Fruit fly (Drosophila melanogaster) whole organism, embryonic: Measurements from ENCODE around the gene CG32650.

Experiments
- Asciz ChIP-seq: fragments of 200-800 bp; sonication (Bioruptor generic); optimal IDR thresholded peaks from 2 replicates; lab custom pipeline; 2017; ENCODE audit warnings: missing biosample characterization, mild to moderate bottlenecking, missing genetic modification characterization, missing genetic modification reagents
- Awh ChIP-seq: fragments of 200-800 bp; sonication (Bioruptor generic); IDR thresholded peaks from 2 replicates; pipeline ENCODE4, ENCODE4 v1.3.6; 2022; ENCODE audit warnings: missing biosample characterization, missing genetic modification characterization
- CG11398 ChIP-seq: fragments of 200-800 bp; sonication (Bioruptor generic); optimal IDR thresholded peaks from 2 replicates; lab custom pipeline; 2016; ENCODE audit warnings: missing biosample characterization, missing genetic modification characterization
- CG11504 ChIP-seq: fragments of 200-800 bp; sonication (Bioruptor generic); optimal IDR thresholded peaks from 3 replicates; lab custom pipeline; 2019; ENCODE audit warnings: missing biosample characterization, mild to moderate bottlenecking, missing genetic modification characterization, moderate library complexity
- CG11723 ChIP-seq: fragments of 200-800 bp; sonication (Bioruptor generic); optimal IDR thresholded peaks from 2 replicates; lab custom pipeline; 2017; ENCODE audit warnings: missing biosample characterization, mild to moderate bottlenecking, missing genetic modification characterization
- CG12155 ChIP-seq: fragments of 200-800 bp; sonication (Bioruptor generic); optimal IDR thresholded peaks from 3 replicates; lab custom pipeline; 2016; ENCODE audit warnings: missing biosample characterization, missing genetic modification characterization
- CG13123 ChIP-seq: fragments of 200-800 bp; sonication (Bioruptor generic); optimal IDR thresholded peaks from 2 replicates; lab custom pipeline; 2016; ENCODE audit warnings: missing biosample characterization, missing genetic modification characterization
- CG15073 ChIP-seq: fragments of 200-800 bp; sonication (Bioruptor generic); optimal IDR thresholded peaks from 2 replicates; lab custom pipeline; 2016; ENCODE audit warnings: missing biosample characterization, missing genetic modification characterization
- CG15696 ChIP-seq: fragments of 200-800 bp; sonication (Bioruptor generic); optimal IDR thresholded peaks from 2 replicates; lab custom pipeline; 2019; ENCODE audit warnings: missing biosample characterization, mild to moderate bottlenecking, missing genetic modification characterization, moderate library complexity
- CG1647 ChIP-seq: fragments of 200-800 bp; sonication (Bioruptor generic); optimal IDR thresholded peaks from 3 replicates; lab custom pipeline; 2016; ENCODE audit warnings: missing biosample characterization, missing genetic modification characterization
- CG16815 ChIP-seq: fragments of 200-800 bp; sonication (Bioruptor generic); optimal IDR thresholded peaks from 3 replicates; lab custom pipeline; 2017; ENCODE audit warnings: missing biosample characterization, mild to moderate bottlenecking, missing genetic modification characterization
- CG18476 ChIP-seq: fragments of 200-800 bp; sonication (Bioruptor generic); optimal IDR thresholded peaks from 2 replicates; lab custom pipeline; 2016; ENCODE audit warnings: missing biosample characterization, mild to moderate bottlenecking, missing genetic modification characterization
- CG3065 ChIP-seq: fragments of 200-800 bp; sonication (Bioruptor generic); optimal IDR thresholded peaks from 2 replicates; lab custom pipeline; 2016; ENCODE audit warnings: missing biosample characterization, missing genetic modification characterization
- CG3407 ChIP-seq: fragments of 200-800 bp; sonication (Bioruptor generic); optimal IDR thresholded peaks from 2 replicates; lab custom pipeline; 2018; ENCODE audit warnings: missing biosample characterization, mild to moderate bottlenecking, missing genetic modification characterization
- CG4328 ChIP-seq: fragments of 200-800 bp; sonication (Bioruptor generic); optimal IDR thresholded peaks from 3 replicates; lab custom pipeline; 2017; ENCODE audit warnings: missing biosample characterization, missing genetic modification reagents, missing genetic modification characterization
- CG4360 ChIP-seq: fragments of 200-800 bp; sonication (Bioruptor generic); IDR thresholded peaks from 2 replicates; pipeline ENCODE4 v1.3.6; 2022; ENCODE audit warnings: missing biosample characterization, missing genetic modification characterization
- CG4730 ChIP-seq: fragments of 200-800 bp; sonication (Bioruptor generic); IDR thresholded peaks from 2 replicates; pipeline ENCODE4 v1.3.6; 2022; ENCODE audit warnings: missing biosample characterization, missing genetic modification characterization
- CG7357 ChIP-seq: fragments of 200-800 bp; sonication (Bioruptor generic); IDR thresholded peaks from 3 replicates; pipeline ENCODE4 v1.3.6; 2022; ENCODE audit warnings: missing biosample characterization, missing genetic modification characterization
- CG8478 ChIP-seq: fragments of >200 bp; optimal IDR thresholded peaks from 2 replicates; lab custom pipeline; 2018
- Camta ChIP-seq: fragments of 200-800 bp; sonication (Bioruptor generic); optimal IDR thresholded peaks from 2 replicates; lab custom pipeline; 2016; ENCODE audit warnings: missing biosample characterization, missing genetic modification characterization
- D ChIP-seq, 2 experiments: fragments of 200-800 bp in 1 of 2; fragments of >200 bp in 1 of 2; sonication (Bioruptor generic) in 1 of 2; optimal IDR thresholded peaks; 2 replicates in 1 of 2; 3 replicates in 1 of 2; lab custom pipeline; 2017; ENCODE audit warnings: mild to moderate bottlenecking in 1 of 2, missing biosample characterization in 1 of 2, missing genetic modification characterization in 1 of 2, missing genetic modification reagents in 1 of 2
- Dip2 ChIP-seq: fragments of 200-800 bp; sonication (Bioruptor generic); IDR thresholded peaks from 2 replicates; pipeline ENCODE4 v1.3.6; 2022; ENCODE audit warnings: missing biosample characterization, missing genetic modification characterization
- Dp ChIP-seq: fragments of 200-800 bp; sonication (Bioruptor generic); optimal IDR thresholded peaks from 2 replicates; lab custom pipeline; 2018; ENCODE audit warnings: missing biosample characterization, mild to moderate bottlenecking, missing genetic modification characterization, moderate library complexity
- Fer1 ChIP-seq: fragments of 200-800 bp; sonication (Bioruptor generic); optimal IDR thresholded peaks from 2 replicates; lab custom pipeline; 2017; ENCODE audit warnings: missing biosample characterization, mild to moderate bottlenecking, missing genetic modification characterization
- Fer3 ChIP-seq: fragments of 200-800 bp; sonication (Bioruptor generic); optimal IDR thresholded peaks from 2 replicates; lab custom pipeline; 2018; ENCODE audit warnings: missing biosample characterization, mild to moderate bottlenecking, missing genetic modification characterization, moderate library complexity
- Gug ChIP-seq: fragments of 200-800 bp; sonication (Bioruptor generic); IDR thresholded peaks from 4 replicates; pipeline ENCODE4 v1.3.6; 2022; ENCODE audit warnings: missing biosample characterization, missing genetic modification characterization
- Hmx ChIP-seq: fragments of 200-800 bp; sonication (Bioruptor generic); optimal IDR thresholded peaks from 2 replicates; lab custom pipeline; 2016; ENCODE audit warnings: missing biosample characterization, missing genetic modification characterization
- Lhr ChIP-seq: fragments of 200-800 bp; sonication (Bioruptor generic); optimal IDR thresholded peaks from 3 replicates; lab custom pipeline; 2017; ENCODE audit warnings: mild to moderate bottlenecking, missing biosample characterization, missing genetic modification reagents, missing genetic modification characterization
- Myb ChIP-seq: fragments of 200-800 bp; sonication (Bioruptor generic); optimal IDR thresholded peaks from 2 replicates; lab custom pipeline; 2016; ENCODE audit warnings: missing biosample characterization, missing genetic modification characterization
- Sry-β ChIP-seq: fragments of 200-800 bp; sonication (Bioruptor generic); optimal IDR thresholded peaks from 2 replicates; lab custom pipeline; 2018; ENCODE audit warnings: missing biosample characterization, mild to moderate bottlenecking, missing genetic modification characterization, moderate library complexity
- Sry-δ ChIP-seq: fragments of 200-800 bp; sonication (Bioruptor generic); optimal IDR thresholded peaks from 2 replicates; lab custom pipeline; 2016; ENCODE audit warnings: missing biosample characterization, missing genetic modification characterization
- cato ChIP-seq: fragments of 200-800 bp; sonication (Bioruptor generic); optimal IDR thresholded peaks from 2 replicates; lab custom pipeline; 2016; ENCODE audit warnings: missing biosample characterization, missing genetic modification characterization, borderline replicate concordance
- chn ChIP-seq: fragments of 200-800 bp; sonication (Bioruptor generic); optimal IDR thresholded peaks from 2 replicates; lab custom pipeline; 2016; ENCODE audit warnings: missing biosample characterization, missing genetic modification characterization
- ewg ChIP-seq: fragments of 200-800 bp; sonication (Bioruptor generic); optimal IDR thresholded peaks from 3 replicates; lab custom pipeline; 2017; ENCODE audit warnings: mild to moderate bottlenecking, missing biosample characterization, missing genetic modification reagents, missing genetic modification characterization
- fd3F ChIP-seq: fragments of 200-800 bp; sonication (Bioruptor generic); optimal IDR thresholded peaks from 2 replicates; lab custom pipeline; 2018; ENCODE audit warnings: missing biosample characterization, mild to moderate bottlenecking, missing genetic modification characterization, moderate library complexity
- fu2 ChIP-seq: fragments of 200-800 bp; sonication (Bioruptor generic); optimal IDR thresholded peaks from 2 replicates; lab custom pipeline; 2016; ENCODE audit warnings: missing biosample characterization, missing genetic modification characterization
- gcm ChIP-seq: fragments of 200-800 bp; sonication (Bioruptor generic); optimal IDR thresholded peaks from 2 replicates; lab custom pipeline; 2019; ENCODE audit warnings: missing biosample characterization, mild to moderate bottlenecking, missing genetic modification characterization, moderate library complexity
- gsb-n ChIP-seq: fragments of 200-800 bp; sonication (Bioruptor generic); optimal IDR thresholded peaks from 3 replicates; lab custom pipeline; 2018; ENCODE audit warnings: missing biosample characterization, mild to moderate bottlenecking, missing genetic modification characterization
- gt ChIP-seq: fragments of 200-800 bp; sonication (Bioruptor generic); IDR thresholded peaks from 2 replicates; pipeline ENCODE4 v1.3.6; 2022; ENCODE audit warnings: missing biosample characterization, missing genetic modification characterization
- klu ChIP-seq: fragments of 200-800 bp; sonication (Bioruptor generic); IDR thresholded peaks from 2 replicates; pipeline ENCODE4 v1.3.6; 2022; ENCODE audit warnings: missing biosample characterization, missing genetic modification characterization
- nau ChIP-seq: fragments of 200-800 bp; sonication (Bioruptor generic); optimal IDR thresholded peaks from 3 replicates; lab custom pipeline; 2017; ENCODE audit warnings: missing biosample characterization, mild to moderate bottlenecking, missing genetic modification characterization, missing genetic modification reagents
- nmo ChIP-seq: fragments of 200-800 bp; sonication (Bioruptor generic); optimal IDR thresholded peaks from 2 replicates; lab custom pipeline; 2018; ENCODE audit warnings: missing biosample characterization, mild to moderate bottlenecking, missing genetic modification characterization, moderate library complexity
- prd ChIP-seq, 3 experiments: fragments of >200 bp in 2 of 3; fragments of 200-800 bp in 1 of 3; sonication (Bioruptor generic) in 1 of 3; optimal IDR thresholded peaks in 2 of 3; IDR thresholded peaks in 1 of 3; 2 replicates in 2 of 3; 3 replicates in 1 of 3; pipeline versions ENCODE4 v1.3.6 to Lab custom; 2017 to 2022; ENCODE audit warnings: missing biosample characterization in 1 of 3, missing genetic modification characterization in 1 of 3
- ro ChIP-seq: fragments of 200-800 bp; sonication (Bioruptor generic); IDR thresholded peaks from 2 replicates; pipeline ENCODE4 v1.3.6; 2022; ENCODE audit warnings: missing biosample characterization, missing genetic modification characterization
- seq ChIP-seq: fragments of 200-800 bp; sonication (Bioruptor generic); IDR thresholded peaks from 2 replicates; pipeline ENCODE4 v1.3.6; 2022; ENCODE audit warnings: missing biosample characterization, missing genetic modification characterization
- sisA ChIP-seq: fragments of 200-800 bp; sonication (Bioruptor generic); IDR thresholded peaks from 2 replicates; pipeline ENCODE4 v1.3.6; 2022; ENCODE audit warnings: missing biosample characterization, missing genetic modification characterization
- so ChIP-seq: fragments of 200-800 bp; sonication (Bioruptor generic); IDR thresholded peaks from 3 replicates; pipeline ENCODE4 v1.3.6; 2022; ENCODE audit warnings: missing biosample characterization, missing genetic modification characterization
- stc ChIP-seq: fragments of 200-800 bp; sonication (Bioruptor generic); IDR thresholded peaks from 2 replicates; pipeline ENCODE4 v1.3.6; 2022; ENCODE audit warnings: missing biosample characterization, missing genetic modification characterization
- tio ChIP-seq: fragments of 200-800 bp; sonication (Bioruptor generic); optimal IDR thresholded peaks from 2 replicates; lab custom pipeline; 2017; ENCODE audit warnings: missing biosample characterization, missing genetic modification characterization, inconsistent platforms
- tx ChIP-seq: fragments of 200-800 bp; sonication (Bioruptor generic); optimal IDR thresholded peaks from 2 replicates; lab custom pipeline; 2016; ENCODE audit warnings: missing biosample characterization, missing genetic modification characterization

Gene CG32650

DNA sequence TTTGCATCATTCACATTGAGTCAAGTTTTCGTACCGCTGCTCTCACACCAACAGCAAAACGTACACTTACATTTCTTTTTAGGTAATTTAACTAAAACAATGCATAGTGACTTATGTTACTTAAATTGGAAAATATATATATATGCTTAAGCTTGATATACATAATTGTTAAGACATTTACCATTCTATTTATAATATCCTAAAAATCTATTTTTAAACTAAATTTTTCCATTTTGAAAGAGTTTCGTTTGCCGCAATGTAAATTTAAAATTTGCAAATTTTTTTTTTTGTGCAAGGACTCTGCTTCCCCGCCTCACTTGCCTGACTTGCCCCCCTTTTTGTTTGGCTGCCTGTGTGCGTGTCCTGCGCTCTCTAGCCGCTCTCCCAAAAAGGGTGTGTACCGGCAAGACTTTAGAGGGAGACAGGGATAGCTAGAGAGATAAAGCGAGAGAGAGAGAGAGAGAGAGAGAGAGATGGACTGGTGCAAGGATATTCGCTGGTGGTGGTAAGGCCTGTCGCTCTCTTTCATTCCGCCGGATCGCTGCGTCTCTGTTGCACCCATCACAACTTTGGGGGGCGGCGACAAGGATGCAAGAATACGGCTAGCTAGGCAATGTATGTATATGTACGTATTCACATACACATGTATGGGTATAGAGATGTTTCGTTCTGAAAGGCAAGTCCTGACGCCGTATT, 39.5 kb upstream of the CG32650 start (continued):
- TF ChIP-seq CG11504 (tag; lab: Kevin White, UChicago) (peak; percentile 71), CG4328 (GFP tag; lab: Kevin White, UChicago) (no peak), gt (GFP tag; lab: Robert Waterston, UW) (no peak), CG13123 (no peak), tio (no peak), nau (no peak), seq (GFP tag; lab: Robert Waterston, UW) (peak; percentile 80; the same call in 1 of the 2 replicates), CG15696 (tag; lab: Kevin White, UChicago) (no peak), Dip2 (GFP tag; lab: Robert Waterston, UW) (no peak), CG7357 (GFP tag; lab: Robert Waterston, UW) (peak; percentile 40; the same call in 1 of the 3 replicates), CG11398 (no peak), Hmx (GFP tag; lab: Kevin White, UChicago) (no peak), Lhr (no peak), Asciz (GFP tag; lab: Kevin White, UChicago) (no peak), Camta (GFP tag; lab: Kevin White, UChicago) (no peak), Sry-δ (GFP tag; lab: Kevin White, UChicago) (no peak), Dp (GFP tag; lab: Kevin White, UChicago) (no peak), D (optimal IDR thresholded peaks at IDR 0.05; lab: Kevin White, UChicago) (peak; percentile 84), D (GFP tag; optimal IDR thresholded peaks at IDR 0.05; lab: Kevin White, UChicago) (no peak), chn (GFP tag; lab: Kevin White, UChicago) (no peak), Awh (GFP tag; lab: Robert Waterston, UW) (0 out of 2 replicates have a peak, but pooled peaks have one; percentile 15), stc (GFP tag; lab: Robert Waterston, UW) (no peak), tx (GFP tag; lab: Kevin White, UChicago) (no peak), Sry-β (GFP tag; lab: Kevin White, UChicago) (no peak), ro (GFP tag; lab: Robert Waterston, UW) (no peak), CG4730 (no peak), CG3407 (GFP tag; lab: Kevin White, UChicago) (no peak), CG1647 (GFP tag; lab: Kevin White, UChicago) (no peak), gcm (GFP tag; lab: Kevin White, UChicago) (no peak), nmo (GFP tag; lab: Kevin White, UChicago) (peak; percentile 57), klu (GFP tag; lab: Robert Waterston, UW) (0 out of 2 replicates have a peak, but pooled peaks have one; percentile 17), CG18476 (GFP tag; lab: Kevin White, UChicago) (no peak), CG11723 (GFP tag; lab: Kevin White, UChicago) (no peak), CG3065 (GFP tag; lab: Kevin White, UChicago) (no peak), Myb (GFP tag; lab: Kevin White, UChicago) (no peak), Gug (GFP tag; lab: Robert Waterston, UW) (no peak), CG16815 (GFP tag; lab: Kevin White, UChicago) (no peak), prd (optimal IDR thresholded peaks at IDR 0.05; lab: Kevin White, UChicago) (no peak), prd (GFP tag; IDR thresholded peaks at IDR 0.05; lab: Robert Waterston, UW) (peak; percentile 35; the same call in 1 of the 3 replicates), so (GFP tag; lab: Robert Waterston, UW) (no peak), sisA (GFP tag; lab: Robert Waterston, UW) (no peak; the same call in 1 of the 2 replicates), fd3F (GFP tag; lab: Kevin White, UChicago) (no peak), Fer1 (GFP tag; lab: Kevin White, UChicago) (peak; percentile 64), cato (GFP tag; lab: Kevin White, UChicago) (no peak), fu2 (GFP tag; lab: Kevin White, UChicago) (no peak), CG8478 (lab: Kevin White, UChicago) (no peak), CG4360 (GFP tag; lab: Robert Waterston, UW) (no peak), CG12155 (GFP tag; lab: Kevin White, UChicago) (no peak), ewg (GFP tag; lab: Kevin White, UChicago) (peak; percentile 77), gsb-n (tag; lab: Kevin White, UChicago) (no peak), CG15073 (GFP tag; lab: Kevin White, UChicago) (no peak), Fer3 (peak; percentile 49)
